Fruit fly (Drosophila melanogaster) whole organism, wandering third instar larva: ENCODE measurements around the gene Spf45.

Source experiments
- Abd-B ChIP-seq: fragments of >200 bp; optimal IDR thresholded peaks from 2 replicates; lab custom pipeline; 2017; ENCODE audit warnings: missing biosample characterization, missing genetic modification characterization
- CG32264 ChIP-seq: fragments of 200-800 bp; sonication (Bioruptor generic); optimal IDR thresholded peaks from 2 replicates; lab custom pipeline; 2016; ENCODE audit warnings: missing biosample characterization, missing genetic modification characterization
- CG9705 ChIP-seq: fragments of 200-800 bp; sonication (Bioruptor generic); optimal IDR thresholded peaks from 2 replicates; lab custom pipeline; 2018; ENCODE audit warnings: missing biosample characterization, mild to moderate bottlenecking, missing genetic modification characterization
- CrebA ChIP-seq: fragments of 200-800 bp; sonication (Bioruptor generic); optimal IDR thresholded peaks from 2 replicates; lab custom pipeline; 2016; ENCODE audit warnings: missing biosample characterization, mild to moderate bottlenecking, missing genetic modification characterization, borderline replicate concordance
- Dfd ChIP-seq: fragments of >200 bp; optimal IDR thresholded peaks from 2 replicates; lab custom pipeline; 2017; ENCODE audit warnings: missing biosample characterization, missing genetic modification characterization
- GATAd ChIP-seq: sonication (Bioruptor generic); optimal IDR thresholded peaks from 2 replicates; lab custom pipeline; 2016; ENCODE audit warnings: missing biosample characterization, missing genetic modification characterization
- HLH106 ChIP-seq: fragments of 200-800 bp; optimal IDR thresholded peaks from 3 replicates; lab custom pipeline; 2019; ENCODE audit warnings: missing biosample characterization, mild to moderate bottlenecking, missing genetic modification characterization, moderate library complexity
- Hnf4 ChIP-seq: fragments of 200-800 bp; sonication (Bioruptor generic); optimal IDR thresholded peaks from 2 replicates; lab custom pipeline; 2016; ENCODE audit warnings: missing biosample characterization, mild to moderate bottlenecking, missing genetic modification characterization
- Hr78 ChIP-seq: fragments of >200 bp; optimal IDR thresholded peaks from 2 replicates; lab custom pipeline; 2017; ENCODE audit warnings: missing biosample characterization, missing genetic modification characterization
- Hr83 ChIP-seq: fragments of 200-300 bp; sonication (Bioruptor generic); optimal IDR thresholded peaks from 2 replicates; lab custom pipeline; 2016; ENCODE audit warnings: missing biosample characterization, mild to moderate bottlenecking, missing genetic modification characterization, moderate library complexity; ENCODE audit not compliant: poor library complexity, severe bottlenecking
- Mio ChIP-seq: sonication (Bioruptor generic); optimal IDR thresholded peaks from 2 replicates; lab custom pipeline; 2016; ENCODE audit warnings: missing biosample characterization, missing genetic modification characterization
- Myc ChIP-seq: fragments of >200 bp; optimal IDR thresholded peaks from 2 replicates; lab custom pipeline; 2017
- N ChIP-seq: fragments of >200 bp; optimal IDR thresholded peaks from 2 replicates; lab custom pipeline; 2018; ENCODE audit warnings: missing biosample characterization, missing external identifiers, missing genetic modification characterization
- OdsH ChIP-seq: fragments of 200-800 bp; sonication (Bioruptor generic); optimal IDR thresholded peaks from 2 replicates; lab custom pipeline; 2016; ENCODE audit warnings: missing biosample characterization, mild to moderate bottlenecking, missing genetic modification characterization
- Rel ChIP-seq, 2 experiments: fragments of 200-800 bp; sonication (Bioruptor generic) in 1 of 2; optimal IDR thresholded peaks; 2 replicates in 1 of 2; 3 replicates in 1 of 2; lab custom pipeline; 2016 to 2019; ENCODE audit warnings: mild to moderate bottlenecking in 2 of 2, missing biosample characterization in 2 of 2, missing genetic modification characterization in 2 of 2, moderate library complexity in 1 of 2
- Sp1 ChIP-seq: fragments of 200-800 bp; sonication (Bioruptor generic); optimal IDR thresholded peaks from 3 replicates; lab custom pipeline; 2019; ENCODE audit warnings: missing biosample characterization, mild to moderate bottlenecking, missing genetic modification characterization, moderate library complexity
- brk ChIP-seq: fragments of 200-800 bp; sonication (Bioruptor generic); optimal IDR thresholded peaks from 2 replicates; lab custom pipeline; 2016; ENCODE audit warnings: missing biosample characterization, mild to moderate bottlenecking, missing genetic modification characterization
- dl ChIP-seq, 2 experiments: fragments of 175-275, 200-275 bp in 1 of 2; fragments of 200-275 bp in 1 of 2; sonication (Bioruptor generic); optimal IDR thresholded peaks; lab custom pipeline; 2018; ENCODE audit warnings: mild to moderate bottlenecking in 2 of 2, missing biosample characterization in 2 of 2, missing genetic modification characterization in 2 of 2, moderate library complexity in 2 of 2; ENCODE audit not compliant: partially characterized antibody in 2 of 2, insufficient read depth in 1 of 2
- dsf ChIP-seq: sonication (Bioruptor generic); optimal IDR thresholded peaks from 2 replicates; lab custom pipeline; 2016; ENCODE audit warnings: missing biosample characterization, missing genetic modification characterization, borderline replicate concordance
- foxo ChIP-seq, 2 experiments: fragments of 200-800 bp; sonication (Bioruptor generic); optimal IDR thresholded peaks; 2 replicates in 1 of 2; 3 replicates in 1 of 2; lab custom pipeline; 2016 to 2017; ENCODE audit warnings: missing biosample characterization in 2 of 2, missing genetic modification characterization in 2 of 2
- fru ChIP-seq: fragments of 200-800 bp; sonication (Bioruptor generic); optimal IDR thresholded peaks from 3 replicates; lab custom pipeline; 2016; ENCODE audit warnings: missing biosample characterization, mild to moderate bottlenecking, missing genetic modification characterization
- h ChIP-seq: fragments of 200-800 bp; sonication (Bioruptor generic); optimal IDR thresholded peaks from 3 replicates; lab custom pipeline; 2016; ENCODE audit warnings: missing biosample characterization, mild to moderate bottlenecking, missing genetic modification characterization
- jim ChIP-seq: fragments of 175-275, 200-325 bp; sonication (Bioruptor generic); optimal IDR thresholded peaks from 2 replicates; lab custom pipeline; 2016; ENCODE audit warnings: missing biosample characterization, mild to moderate bottlenecking, missing genetic modification characterization
- lola ChIP-seq: fragments of >200 bp; optimal IDR thresholded peaks from 2 replicates; lab custom pipeline; 2017; ENCODE audit warnings: missing biosample characterization, missing genetic modification characterization
- pan ChIP-seq: fragments of >200 bp; optimal IDR thresholded peaks from 2 replicates; lab custom pipeline; 2017
- usp ChIP-seq: fragments of >200 bp; optimal IDR thresholded peaks from 2 replicates; lab custom pipeline; 2017; ENCODE audit warnings: missing biosample characterization, missing genetic modification characterization
- woc ChIP-seq: sonication (Bioruptor generic); optimal IDR thresholded peaks from 2 replicates; lab custom pipeline; 2016; ENCODE audit warnings: missing biosample characterization, mild to moderate bottlenecking, missing genetic modification characterization

Gene Spf45

DNA sequence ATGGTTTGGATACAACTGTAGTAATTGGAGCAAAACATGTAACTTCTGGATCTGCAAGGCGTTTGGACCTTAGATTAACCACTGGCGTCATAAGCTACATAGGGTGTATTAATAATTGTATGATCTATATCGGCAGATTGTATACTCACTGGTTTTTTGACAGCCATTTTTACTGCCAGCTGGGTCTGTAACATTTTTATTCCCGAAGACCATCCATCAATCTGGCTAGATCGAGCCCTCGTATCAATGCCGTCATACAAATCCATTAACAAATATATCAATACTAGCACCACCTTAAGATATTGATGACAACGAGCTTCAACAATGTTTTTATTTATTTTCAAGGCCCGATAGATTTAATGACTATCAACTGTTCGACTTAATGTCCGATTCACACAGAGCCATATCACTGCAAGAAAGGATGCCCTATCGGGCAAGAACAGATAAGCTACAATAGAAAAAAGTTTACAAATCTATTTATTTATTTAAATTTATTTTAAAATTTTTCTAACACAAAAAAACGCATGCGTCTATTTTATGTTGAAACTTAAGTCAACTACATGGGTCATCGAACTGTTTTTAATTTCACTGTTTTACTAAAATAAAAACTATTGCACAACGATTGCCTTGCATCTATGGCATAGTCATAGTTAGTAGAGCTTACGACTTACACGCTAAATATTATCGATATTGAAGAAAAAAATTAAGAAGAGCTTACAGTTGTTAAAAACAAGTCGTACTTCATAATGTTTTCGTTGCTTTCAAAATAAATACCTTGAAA lies at the start of gene Spf45:
Gene Spf45, minus strand, starts transcription at position 336 of the 781 bp plus-strand sequence.
- peak; percentile 44 for TF ChIP-seq N
- TF ChIP-seq woc = peak; percentile 27
- peak; percentile 71 for TF ChIP-seq lola
- no peak for TF ChIP-seq CG9705
- TF ChIP-seq Hr78 = peak; percentile 56

DNA sequence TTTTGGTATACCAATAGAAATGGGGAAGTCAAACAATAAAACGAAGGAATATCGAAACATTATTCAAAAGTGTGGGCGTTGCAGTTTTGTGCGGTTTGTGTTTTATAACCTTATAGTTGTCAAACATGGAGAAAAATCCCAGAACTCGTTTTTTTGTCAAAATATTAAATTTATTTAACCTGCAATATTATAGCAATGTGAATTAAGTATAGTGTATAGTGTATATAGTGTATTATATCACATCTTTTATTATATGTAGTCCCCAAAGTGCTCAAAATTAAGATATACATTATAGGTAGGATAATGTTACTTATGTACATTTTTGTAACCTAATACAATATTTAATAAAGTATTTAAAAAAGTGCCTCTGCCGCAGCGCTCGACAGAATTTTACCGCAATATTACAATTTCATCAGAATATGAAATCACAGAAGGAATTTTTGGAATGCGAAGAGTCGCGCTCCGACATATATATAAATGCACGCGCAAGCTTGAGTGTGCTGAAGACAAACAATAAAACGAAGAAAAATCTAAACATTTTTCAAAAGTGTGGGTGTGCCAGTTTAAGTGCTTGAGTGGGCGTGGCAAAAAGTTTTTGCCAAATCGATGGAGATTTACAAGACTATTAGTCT lies 7.3 kb upstream of the Spf45 start:
- TF ChIP-seq N (peak; percentile 18), GATAd (no peak), Hnf4 (no peak), usp (no peak)

DNA sequence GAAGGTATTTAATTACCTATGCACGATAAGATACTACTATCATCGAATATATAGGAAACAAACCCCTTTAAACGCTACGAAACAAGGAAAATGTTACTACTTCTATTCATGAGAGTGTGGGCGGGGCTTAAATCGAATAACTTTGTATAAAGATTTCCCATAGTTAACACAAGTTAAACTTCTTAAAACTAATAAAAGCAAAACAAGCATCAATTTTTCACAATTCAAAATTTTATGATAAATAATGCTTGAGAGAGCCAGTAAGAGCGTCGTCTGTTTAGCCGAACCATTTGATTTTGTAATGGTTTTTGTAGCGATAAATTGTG lies 609 bp upstream of the Spf45 start:
- TF ChIP-seq OdsH (GFP tag; lab: Kevin White, UChicago) (no peak), Myc (lab: Kevin White, UChicago) (no peak), CG9705 (no peak)

DNA sequence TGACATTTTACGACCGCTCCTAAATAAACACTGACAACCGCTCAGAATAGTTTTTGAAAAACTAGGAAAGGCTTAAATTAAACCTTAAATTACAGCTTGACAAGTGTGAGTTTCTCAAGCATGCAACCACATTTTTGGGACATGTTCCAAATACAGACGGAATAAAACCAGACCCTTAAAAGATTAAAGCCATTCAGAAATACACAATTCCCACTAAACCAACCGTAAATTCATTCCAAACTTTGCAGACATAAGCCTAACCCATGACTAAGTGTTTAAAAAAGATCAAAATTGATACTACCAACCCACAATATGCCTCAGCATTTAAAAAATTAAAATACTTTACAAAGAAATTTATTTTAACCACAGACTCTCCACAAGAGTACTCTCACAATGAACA lies 3.0 kb downstream of the Spf45 start:
- TF ChIP-seq woc = no peak
- no peak for TF ChIP-seq brk (GFP tag; lab: Kevin White, UChicago)
- TF ChIP-seq Sp1 (GFP tag; lab: Kevin White, UChicago) = no peak
- no peak for TF ChIP-seq jim
- TF ChIP-seq pan (lab: Kevin White, UChicago) = no peak
- no peak for TF ChIP-seq CG32264 (GFP tag; lab: Kevin White, UChicago)
- no peak for TF ChIP-seq Hnf4
- TF ChIP-seq HLH106 = no peak
- no peak for TF ChIP-seq CG9705
- no peak for TF ChIP-seq foxo (GFP tag; optimal IDR thresholded peaks at IDR 0.05; lab: Kevin White, UChicago)
- TF ChIP-seq N = no peak
- TF ChIP-seq CrebA (GFP tag; lab: Kevin White, UChicago) = no peak
- TF ChIP-seq fru (GFP tag; lab: Kevin White, UChicago) = no peak
- TF ChIP-seq GATAd = no peak
- TF ChIP-seq, all 38 proteins: peak for 0

DNA sequence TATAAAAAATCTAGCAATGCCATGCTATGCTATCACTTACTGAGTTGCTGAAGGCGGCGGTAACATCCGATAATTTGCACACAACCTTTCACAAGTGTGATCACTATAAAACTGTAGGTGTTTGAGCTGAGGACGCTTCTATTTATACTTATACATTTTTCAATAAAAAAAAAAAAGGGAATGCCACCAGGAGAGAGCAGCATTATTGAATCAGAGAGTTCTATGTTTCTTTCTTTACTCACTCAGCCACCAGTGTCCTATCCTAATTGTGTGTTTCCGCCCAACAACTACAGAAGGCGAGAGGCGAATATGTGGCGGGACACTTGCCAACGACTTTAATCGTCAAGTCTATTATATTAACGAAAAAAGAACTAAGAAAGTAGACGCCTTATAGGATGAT lies 42.4 kb downstream of the Spf45 start, which contains the start of gene Cht10:
Gene Cht10, minus strand, starts transcription at position 101 of the 400 bp plus-strand sequence.
- TF ChIP-seq CG32264 (GFP tag; lab: Kevin White, UChicago) (no peak), Hr83 (GFP tag; lab: Kevin White, UChicago) (no peak), HLH106 (no peak), lola (no peak), N (no peak), Abd-B (no peak), Mio (GFP tag; lab: Kevin White, UChicago) (no peak), Sp1 (GFP tag; lab: Kevin White, UChicago) (no peak), h (GFP tag; lab: Kevin White, UChicago) (no peak), dl (GFP tag; optimal IDR thresholded peaks at IDR 0.05; lab: Kevin White, UChicago; ENCODE audit: insufficient read depth in 1 of 2, partially characterized antibody in 2 of 2) (no peak), jim (no peak), CrebA (GFP tag; lab: Kevin White, UChicago) (no peak), Rel (GFP tag; optimal IDR thresholded peaks at IDR 0.05; lab: Kevin White, UChicago) (no peak), Rel (tag; optimal IDR thresholded peaks at IDR 0.05; lab: Kevin White, UChicago) (no peak)

DNA sequence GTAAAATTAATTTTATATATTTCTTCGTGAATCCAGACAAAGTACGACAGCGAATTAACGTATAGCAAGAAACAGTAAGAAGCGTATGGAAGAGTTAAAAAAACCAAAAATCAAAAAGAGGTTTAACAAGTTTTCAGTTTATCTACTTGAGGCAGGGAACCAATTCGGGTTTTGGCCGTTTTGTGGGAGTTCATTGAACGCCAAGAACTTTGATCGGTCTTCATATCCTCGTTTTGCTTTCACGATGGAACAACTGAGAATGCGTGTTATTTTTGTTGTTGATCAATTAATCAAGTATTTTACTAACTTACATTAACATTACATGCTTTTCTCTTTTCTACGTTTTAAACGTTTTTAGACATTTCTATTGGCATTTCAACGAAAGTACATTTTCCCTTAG lies 42.8 kb downstream of the Spf45 start:
- TF ChIP-seq CrebA (GFP tag; lab: Kevin White, UChicago) (peak; percentile 14), dsf (no peak), brk (GFP tag; lab: Kevin White, UChicago) (peak; percentile 4)

DNA sequence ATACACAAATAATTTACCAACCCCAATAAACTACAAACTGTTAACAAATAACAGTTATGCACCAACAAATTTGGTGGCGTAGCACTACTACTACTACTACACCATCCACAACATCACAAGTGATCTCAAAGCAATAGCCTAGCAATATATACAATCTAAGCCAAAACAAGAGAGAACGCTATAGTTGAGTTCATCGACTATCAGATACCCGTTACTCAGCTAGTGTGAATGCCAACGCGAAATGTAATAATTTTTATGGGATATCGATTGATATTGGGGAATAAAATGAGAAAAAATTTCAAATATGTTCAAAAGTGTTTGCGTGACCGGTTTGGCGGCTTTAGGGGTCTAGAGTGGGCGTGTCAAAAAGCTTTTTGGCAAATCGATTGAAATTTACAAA lies 44.3 kb downstream of the Spf45 start:
- TF ChIP-seq Dfd (GFP tag; lab: Kevin White, UChicago) (peak; percentile 66), Hr78 (no peak)
